Worm (Caenorhabditis elegans) whole organism, midembryonic: Measurements from ENCODE around the gene F22H10.2.

Experiments used
- T22C8.4 ChIP-seq: fragments of 200-800 bp; sonication (Bioruptor generic); IDR thresholded peaks from 2 replicates; pipeline ENCODE4 v1.3.6; 2022; ENCODE audit warnings: missing genetic modification characterization, missing compliant biosample characterization
- cog-1 ChIP-seq: sonication (generic microtip); optimal IDR thresholded peaks from 2 replicates; lab custom pipeline; 2016; ENCODE audit warnings: missing genetic modification characterization, missing compliant biosample characterization
- flt-1 ChIP-seq: fragments of 200-800 bp; sonication (Bioruptor generic); IDR thresholded peaks from 2 replicates; pipeline ENCODE4 v1.3.6; 2022; ENCODE audit warnings: missing genetic modification characterization, missing compliant biosample characterization
- klf-2 ChIP-seq: fragments of 200-800 bp; sonication (Bioruptor generic); conservative IDR thresholded peaks from 2 replicates; pipeline ENCODE4 v1.3.6; 2022; ENCODE audit warnings: missing genetic modification reagents, missing genetic modification characterization, missing compliant biosample characterization
- med-1 ChIP-seq: sonication (generic microtip); optimal IDR thresholded peaks from 2 replicates; lab custom pipeline; 2017; ENCODE audit warnings: missing genetic modification characterization, mild to moderate bottlenecking, missing compliant biosample characterization, antibody characterized with exemption, missing genetic modification reagents; ENCODE audit not compliant: insufficient read depth
- ref-1 ChIP-seq: fragments of 200-800 bp; sonication (Bioruptor generic); conservative IDR thresholded peaks from 2 replicates; pipeline ENCODE4 v1.3.6; 2022; ENCODE audit warnings: missing genetic modification reagents, missing genetic modification characterization, missing compliant biosample characterization
- tab-1 ChIP-seq: fragments of 200-800 bp; sonication (Bioruptor generic); IDR thresholded peaks from 2 replicates; pipeline ENCODE4 v1.3.6; 2022; ENCODE audit warnings: missing genetic modification characterization, missing compliant biosample characterization
- ztf-23 ChIP-seq: fragments of 200-800 bp; sonication (Bioruptor generic); IDR thresholded peaks from 2 replicates; pipeline ENCODE4 v1.3.6; 2022; ENCODE audit warnings: missing genetic modification reagents, missing genetic modification characterization, missing compliant biosample characterization
- ztf-29 ChIP-seq: fragments of 200-800 bp; sonication (Bioruptor generic); IDR thresholded peaks from 2 replicates; pipeline ENCODE4 v1.3.6; 2022; ENCODE audit warnings: missing genetic modification reagents, missing genetic modification characterization, missing compliant biosample characterization

F22H10.2 gene

ce11 chrX:16679117-16679590 lies at the start of gene F22H10.2:
F22H10.2 (plus strand) TSS chrX:16679540.
- TF ChIP-seq tab-1 (GFP tag; lab: Robert Waterston, UW), result no peak
- no peak for TF ChIP-seq ztf-23 (GFP tag; lab: Robert Waterston, UW)
- no peak for TF ChIP-seq klf-2 (GFP tag; lab: Robert Waterston, UW)

ce11 chrX:16629773-16630172 lies 49.6 kb upstream of the F22H10.2 start:
- TF ChIP-seq flt-1 (GFP tag; lab: Robert Waterston, UW) (no peak), klf-2 (GFP tag; lab: Robert Waterston, UW) (no peak)

ce11 chrX:16631847-16632246 lies 47.5 kb upstream of the F22H10.2 start:
- TF ChIP-seq cog-1 (tag; lab: Kevin White, UChicago) (no peak), med-1 (GFP tag; lab: Kevin White, UChicago) (no peak), ztf-29 (GFP tag; lab: Robert Waterston, UW) (no peak), tab-1 (GFP tag; lab: Robert Waterston, UW) (no peak)

DNA sequence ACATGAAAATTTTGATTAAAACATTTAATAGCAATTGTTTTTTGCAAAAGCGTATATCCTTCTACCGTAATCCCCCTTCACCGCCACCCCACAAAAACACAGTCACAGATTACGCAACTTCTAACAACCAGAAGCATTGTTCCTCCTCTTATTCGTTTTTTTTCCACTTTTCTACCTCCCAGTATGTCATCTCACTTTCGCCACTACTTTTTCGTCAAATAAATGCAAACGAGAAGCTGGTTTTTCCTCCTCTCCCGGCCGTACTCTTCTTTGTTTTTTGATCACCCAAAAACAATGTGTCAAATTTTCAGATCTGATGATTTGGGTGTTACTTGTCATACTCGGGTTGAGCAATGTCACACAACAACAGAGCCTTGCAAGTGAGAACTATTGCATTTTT lies 46.3 kb upstream of the F22H10.2 start, which contains the start of gene C06G1.1:
Gene C06G1.1, plus strand, starts transcription at position 301 of the 400 bp plus-strand sequence.
- TF ChIP-seq tab-1 (GFP tag; lab: Robert Waterston, UW) (no peak), klf-2 (GFP tag; lab: Robert Waterston, UW) (no peak), ref-1 (GFP tag; lab: Robert Waterston, UW) (no peak), T22C8.4 (GFP tag; lab: Robert Waterston, UW) (no peak), med-1 (GFP tag; lab: Kevin White, UChicago) (no peak), flt-1 (GFP tag; lab: Robert Waterston, UW) (no peak), ztf-29 (GFP tag; lab: Robert Waterston, UW) (no peak), ztf-23 (GFP tag; lab: Robert Waterston, UW) (no peak), cog-1 (tag; lab: Kevin White, UChicago) (no peak)

- TF ChIP-seq cog-1 (tag; lab: Kevin White, UChicago), result no peak
- no peak for TF ChIP-seq flt-1 (GFP tag; lab: Robert Waterston, UW)
- TF ChIP-seq T22C8.4 (GFP tag; lab: Robert Waterston, UW), result no peak
- TF ChIP-seq ref-1 (GFP tag; lab: Robert Waterston, UW), result no peak
- no peak for TF ChIP-seq med-1 (GFP tag; lab: Kevin White, UChicago)
- no peak for TF ChIP-seq ztf-29 (GFP tag; lab: Robert Waterston, UW)
- no peak for TF ChIP-seq tab-1 (GFP tag; lab: Robert Waterston, UW)
- TF ChIP-seq ztf-23 (GFP tag; lab: Robert Waterston, UW), result no peak
- TF ChIP-seq klf-2 (GFP tag; lab: Robert Waterston, UW), result no peak
Measured at ce11 chrX:16634103-16634502, 45.2 kb upstream of the F22H10.2 start.

DNA sequence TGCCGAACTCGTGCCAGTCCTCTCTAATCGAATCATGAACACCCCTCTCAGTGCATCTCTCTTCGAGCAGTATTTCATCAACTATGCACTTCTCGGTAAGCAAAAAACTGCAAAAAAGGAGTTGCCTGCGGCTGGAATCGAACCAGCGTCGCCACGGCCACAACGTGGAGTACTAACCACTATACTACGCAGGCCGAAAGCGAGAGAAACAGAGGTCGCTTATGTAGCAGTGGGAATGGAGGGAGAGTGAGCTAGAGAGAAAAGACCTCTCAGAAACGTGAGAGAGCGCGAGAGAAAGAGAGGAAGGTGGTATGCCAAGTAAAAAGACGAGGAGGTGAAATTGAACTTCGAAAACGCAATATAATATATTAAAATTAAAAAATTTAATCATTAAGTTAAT lies 44.6 kb upstream of the F22H10.2 start:
- peak; percentile 92 for TF ChIP-seq ztf-29 (GFP tag; lab: Robert Waterston, UW)
- TF ChIP-seq ztf-23 (GFP tag; lab: Robert Waterston, UW), result peak; percentile 96
- TF ChIP-seq ref-1 (GFP tag; lab: Robert Waterston, UW), result peak; percentile 94
- TF ChIP-seq flt-1 (GFP tag; lab: Robert Waterston, UW), result peak; percentile 98
- peak; percentile 94 for TF ChIP-seq klf-2 (GFP tag; lab: Robert Waterston, UW)
- peak; percentile 94 for TF ChIP-seq T22C8.4 (GFP tag; lab: Robert Waterston, UW)
- peak; percentile 82 for TF ChIP-seq cog-1 (tag; lab: Kevin White, UChicago)
- peak; percentile 97 for TF ChIP-seq tab-1 (GFP tag; lab: Robert Waterston, UW)
- TF ChIP-seq med-1 (GFP tag; lab: Kevin White, UChicago), result peak; percentile 76

- TF ChIP-seq flt-1 (GFP tag; lab: Robert Waterston, UW) (no peak), cog-1 (tag; lab: Kevin White, UChicago) (no peak), med-1 (GFP tag; lab: Kevin White, UChicago) (no peak), klf-2 (GFP tag; lab: Robert Waterston, UW) (no peak)
Measured at ce11 chrX:16641678-16642077, 37.7 kb upstream of the F22H10.2 start.

- TF ChIP-seq klf-2 (GFP tag; lab: Robert Waterston, UW) (no peak), ztf-23 (GFP tag; lab: Robert Waterston, UW) (no peak), ref-1 (GFP tag; lab: Robert Waterston, UW) (no peak), cog-1 (tag; lab: Kevin White, UChicago) (no peak), med-1 (GFP tag; lab: Kevin White, UChicago) (no peak), T22C8.4 (GFP tag; lab: Robert Waterston, UW) (no peak), tab-1 (GFP tag; lab: Robert Waterston, UW) (no peak), ztf-29 (GFP tag; lab: Robert Waterston, UW) (no peak), flt-1 (GFP tag; lab: Robert Waterston, UW) (no peak)
Measured at ce11 chrX:16643246-16643645, 36.1 kb upstream of the F22H10.2 start.

- no peak for TF ChIP-seq T22C8.4 (GFP tag; lab: Robert Waterston, UW)
- TF ChIP-seq klf-2 (GFP tag; lab: Robert Waterston, UW), result no peak
- no peak for TF ChIP-seq flt-1 (GFP tag; lab: Robert Waterston, UW)
- TF ChIP-seq med-1 (GFP tag; lab: Kevin White, UChicago), result no peak
- no peak for TF ChIP-seq ref-1 (GFP tag; lab: Robert Waterston, UW)
Measured at ce11 chrX:16644889-16645288, 34.5 kb upstream of the F22H10.2 start.

DNA sequence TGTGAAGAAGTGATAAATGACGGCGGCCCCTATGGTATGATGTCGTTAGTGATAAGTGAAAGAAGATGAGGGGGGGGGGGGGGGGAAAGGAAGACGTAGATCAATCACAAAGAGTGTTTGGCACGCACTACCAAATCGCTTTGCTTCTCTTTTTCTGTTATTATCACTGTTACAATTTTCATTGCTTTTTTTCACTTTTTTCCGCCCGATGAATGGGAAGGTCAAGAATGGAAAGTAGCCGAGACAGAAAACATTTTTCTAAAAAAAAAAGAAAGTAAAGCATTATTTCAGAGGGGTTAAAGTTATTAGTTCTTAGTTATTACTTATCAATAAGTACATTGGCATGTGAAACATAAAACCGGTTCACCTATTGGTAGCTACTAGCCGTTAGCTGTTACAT lies 32.1 kb upstream of the F22H10.2 start:
- TF ChIP-seq ztf-29 (GFP tag; lab: Robert Waterston, UW), result no peak
